Fruit fly (Drosophila melanogaster): ENCODE measurements around the gene Gbeta13F.

The Gbeta13F gene

dm6 chrX:15841346-15841745 lies 18.6 kb upstream of the Gbeta13F start (continued):
- TF ChIP-seq ab (GFP tag; optimal IDR thresholded peaks at IDR 0.05) (no peak), sna (GFP tag; IDR thresholded peaks at IDR 0.05; ENCODE audit: partially characterized antibody) (peak; percentile 73), cg (GFP tag; optimal IDR thresholded peaks at IDR 0.05) (no peak), bbx (GFP tag; IDR thresholded peaks at IDR 0.05; ENCODE audit: partially characterized antibody) (peak; percentile 97), CG17912 (GFP tag; optimal IDR thresholded peaks at IDR 0.05) (no peak), CG5953 (GFP tag; IDR thresholded peaks at IDR 0.05) (no peak), Bgb (GFP tag; IDR thresholded peaks at IDR 0.05; ENCODE audit: partially characterized antibody) (peak; percentile 97), sim (GFP tag; IDR thresholded peaks at IDR 0.05) (no peak), Nf-YC (tag; optimal IDR thresholded peaks at IDR 0.05) (no peak), CG31224 (GFP tag; IDR thresholded peaks at IDR 0.05) (no peak), unc-4 (GFP tag; IDR thresholded peaks at IDR 0.05; ENCODE audit: partially characterized antibody) (peak; percentile 47), CG31441 (GFP tag; IDR thresholded peaks at IDR 0.05) (no peak), Aef1 (GFP tag; IDR thresholded peaks at IDR 0.05) (no peak), NFAT (GFP tag; IDR thresholded peaks at IDR 0.05) (no peak), az2 (GFP tag; optimal IDR thresholded peaks at IDR 0.05) (no peak), CG7271 (tag; optimal IDR thresholded peaks at IDR 0.05) (no peak), cato (GFP tag; optimal IDR thresholded peaks at IDR 0.05; ENCODE audit: borderline replicate concordance) (no peak), CG10565 (GFP tag; optimal IDR thresholded peaks at IDR 0.05) (no peak), oc (tag; optimal IDR thresholded peaks at IDR 0.05) (no peak), sd (tag; optimal IDR thresholded peaks at IDR 0.05) (no peak), Dref (GFP tag; IDR thresholded peaks at IDR 0.05) (peak; percentile 37; the same call in 1 of the 2 replicates), CG7839 (tag; optimal IDR thresholded peaks at IDR 0.05) (no peak), CG8478 (optimal IDR thresholded peaks at IDR 0.05) (no peak), fu2 (GFP tag; optimal IDR thresholded peaks at IDR 0.05) (no peak), dimm (GFP tag; IDR thresholded peaks at IDR 0.05) (no peak), CG14860 (GFP tag; IDR thresholded peaks at IDR 0.05; ENCODE audit: partially characterized antibody) (peak; percentile 98)

- peak; percentile 54 for TF ChIP-seq CoRest (tag; optimal IDR thresholded peaks at IDR 0.05)
- TF ChIP-seq CG32767 (GFP tag; IDR thresholded peaks at IDR 0.05): no peak
- no peak for TF ChIP-seq unpg (GFP tag; optimal IDR thresholded peaks at IDR 0.05)
- no peak for TF ChIP-seq CG4282 (GFP tag; optimal IDR thresholded peaks at IDR 0.05)
- TF ChIP-seq CG17612 (GFP tag; IDR thresholded peaks at IDR 0.05): no peak
- TF ChIP-seq Side (GFP tag; optimal IDR thresholded peaks at IDR 0.05): peak; percentile 80
- TF ChIP-seq odd (GFP tag; optimal IDR thresholded peaks at IDR 0.05): no peak
- TF ChIP-seq maf-S (GFP tag; optimal IDR thresholded peaks at IDR 0.05): peak; percentile 37
- peak; percentile 23 for TF ChIP-seq nerfin-1 (tag; optimal IDR thresholded peaks at IDR 0.05)
- no peak for TF ChIP-seq CG16779 (GFP tag; IDR thresholded peaks at IDR 0.05)
- TF ChIP-seq CG8359 (GFP tag; optimal IDR thresholded peaks at IDR 0.05; ENCODE audit: borderline replicate concordance): no peak
- peak; percentile 88 for TF ChIP-seq slp2 (GFP tag; optimal IDR thresholded peaks at IDR 0.05)
- 0 out of 2 replicates have a peak, but pooled peaks have one; percentile 34 for TF ChIP-seq CG1024 (GFP tag; IDR thresholded peaks at IDR 0.05)
- TF ChIP-seq CG10147 (GFP tag; optimal IDR thresholded peaks at IDR 0.05): no peak
- peak; percentile 16 for TF ChIP-seq CG9797 (GFP tag; optimal IDR thresholded peaks at IDR 0.05)
- TF ChIP-seq esg (GFP tag; conservative IDR thresholded peaks at IDR 0.05): no peak
- peak; percentile 81 for TF ChIP-seq nerfin-2 (GFP tag; IDR thresholded peaks at IDR 0.05; ENCODE audit: partially characterized antibody)
- TF ChIP-seq chm (GFP tag; IDR thresholded peaks at IDR 0.05): no peak
- no peak for TF ChIP-seq pfk (GFP tag; optimal IDR thresholded peaks at IDR 0.05)
- peak; percentile 39 for TF ChIP-seq CTCF (GFP tag; optimal IDR thresholded peaks at IDR 0.05)
- peak; percentile 10 for TF ChIP-seq CG13775 (GFP tag; optimal IDR thresholded peaks at IDR 0.05)
- TF ChIP-seq Dip3 (GFP tag; optimal IDR thresholded peaks at IDR 0.05): peak; percentile 13
- no peak; the same call in 1 of the 2 replicates for TF ChIP-seq sisA (GFP tag; IDR thresholded peaks at IDR 0.05)
- no peak for TF ChIP-seq CG8281 (tag; optimal IDR thresholded peaks at IDR 0.05)
- TF ChIP-seq CG15696 (tag; optimal IDR thresholded peaks at IDR 0.05): no peak
- no peak for TF ChIP-seq Meics (GFP tag; optimal IDR thresholded peaks at IDR 0.05)
- TF ChIP-seq CG9609 (GFP tag; optimal IDR thresholded peaks at IDR 0.05): peak; percentile 6
These were observed 15.8 kb upstream of the Gbeta13F start, which contains the start of the genes ArgRS and CG8578 for dm6 chrX:15844139-15844538. Gene ArgRS (minus strand): TSS chrX:15844145. Gene CG8578 (plus strand): TSS chrX:15844476.

All from whole organism, embryonic.